Worm (Caenorhabditis elegans): Measurements from ENCODE around the gene spp-21.

ce11 chrX:11469600-11469999, 20.3 kb upstream of the spp-21 start:
- TF ChIP-seq zip-8 (tag; optimal IDR thresholded peaks at IDR 0.05) = no peak
- no peak for TF ChIP-seq nhr-76 (tag; optimal IDR thresholded peaks at IDR 0.05)
- TF ChIP-seq elt-3 (tag; optimal IDR thresholded peaks at IDR 0.05) = no peak
- no peak for TF ChIP-seq unc-39 (tag; optimal IDR thresholded peaks at IDR 0.05)
- TF ChIP-seq blmp-1 (tag; optimal IDR thresholded peaks at IDR 0.05) = no peak
- TF ChIP-seq unc-62 (GFP tag; optimal IDR thresholded peaks at IDR 0.05) = no peak
- no peak for TF ChIP-seq mls-2 (tag; optimal IDR thresholded peaks at IDR 0.05)
- no peak for TF ChIP-seq pha-4 (tag; optimal IDR thresholded peaks at IDR 0.05)
- no peak for TF ChIP-seq ces-1 (GFP tag; optimal IDR thresholded peaks at IDR 0.05)
- no peak for TF ChIP-seq mep-1 (tag; optimal IDR thresholded peaks at IDR 0.05)
- no peak for TF ChIP-seq snpc-4 (tag; optimal IDR thresholded peaks at IDR 0.05)
